Worm (Caenorhabditis elegans) whole organism, dauer: ENCODE data around the gene mtm-3.
"Not testable (repeated sequence)": the region's sequence is repeated elsewhere in the genome, so short reads cannot be mapped to it uniquely, and the experiment has no call there.

Experiments
- unc-62 ChIP-seq: sonication (generic microtip); optimal IDR thresholded peaks from 2 replicates; lab custom pipeline; 2017; ENCODE audit warnings: missing biosample characterization, missing genetic modification reagents, missing genetic modification characterization

mtm-3 gene

DNA sequence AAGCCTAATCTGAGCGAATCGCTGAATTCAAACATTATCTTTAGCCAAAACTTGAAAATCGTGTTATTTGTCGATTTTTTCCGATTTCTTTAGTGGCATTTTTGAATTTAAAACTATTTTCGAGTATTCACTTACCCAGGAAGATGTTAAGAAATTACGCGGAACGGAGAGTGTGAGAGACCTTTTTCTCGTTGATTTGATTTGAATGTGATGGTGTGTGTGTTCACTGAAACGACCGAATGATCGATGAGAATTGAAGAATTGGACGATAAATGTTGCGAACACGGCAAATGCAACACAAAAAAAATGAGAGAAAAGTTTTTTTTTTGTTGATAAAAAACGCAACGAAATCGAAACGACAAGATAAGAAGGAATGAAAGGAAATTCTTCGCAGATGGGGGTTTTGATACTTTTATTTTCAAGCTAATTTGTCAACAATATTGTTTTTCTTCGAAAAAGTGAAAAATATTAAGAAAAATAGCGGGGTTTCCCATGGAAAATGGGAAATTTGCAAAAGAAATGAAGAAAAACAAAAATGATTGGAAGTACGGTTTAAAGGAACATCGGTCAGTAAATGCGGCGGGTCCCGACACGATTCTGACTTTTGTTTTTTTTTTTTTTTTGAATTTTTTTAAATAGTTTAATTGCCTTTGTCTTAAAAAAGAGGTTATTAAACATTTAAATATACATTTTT lies at the start of gene mtm-3:
Gene mtm-3, minus strand, starts transcription at position 228 of the 694 bp plus-strand sequence.
- no peak for TF ChIP-seq unc-62 (GFP tag; lab: Kevin White, UChicago)

DNA sequence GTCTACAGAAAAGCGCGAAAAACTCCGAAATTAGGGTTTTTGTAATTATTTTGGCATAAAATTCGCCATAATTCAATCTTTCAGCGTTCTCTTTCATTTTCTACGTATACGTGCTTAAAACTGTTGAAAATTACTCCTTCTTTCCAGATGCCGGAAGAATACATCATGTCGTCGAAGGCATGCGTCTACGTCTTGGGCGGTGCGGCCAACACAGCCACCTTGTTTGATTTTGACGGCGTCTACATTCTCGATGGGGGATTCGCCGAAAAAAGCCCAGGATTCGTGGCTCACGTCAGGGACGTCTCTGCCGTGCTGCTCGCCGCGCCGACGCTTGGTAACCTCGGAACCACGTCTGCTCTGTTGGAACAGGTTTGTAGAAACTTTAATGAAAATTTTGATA lies 44.5 kb upstream of the mtm-3 start, which contains the start of gene maph-1.3:
Gene maph-1.3, plus strand, starts transcription at position 148 of the 400 bp plus-strand sequence.
- TF ChIP-seq unc-62 (GFP tag; lab: Kevin White, UChicago) = not testable (repeated sequence)

DNA sequence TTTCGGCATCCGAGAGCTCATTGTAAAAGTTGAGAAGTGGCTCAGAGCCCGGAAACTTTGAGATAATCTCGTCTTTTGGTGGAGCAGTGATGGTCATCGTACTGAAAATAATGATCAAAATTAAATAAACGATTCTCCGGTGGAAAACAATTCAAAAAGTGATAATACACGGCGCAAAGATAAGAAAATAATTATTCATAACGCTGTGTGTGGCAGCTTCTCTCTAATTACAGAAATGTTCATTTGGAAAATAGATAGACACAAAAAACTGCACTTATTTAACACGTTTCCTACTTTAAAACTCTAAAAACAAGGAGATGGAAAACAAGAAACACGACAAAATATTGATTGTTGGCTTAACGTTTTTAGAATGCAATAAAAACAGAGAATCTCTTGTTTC lies 43.2 kb upstream of the mtm-3 start, which contains the start of gene C36A4.4:
Gene C36A4.4, minus strand, starts transcription at position 101 of the 400 bp plus-strand sequence.
- not testable (repeated sequence) for TF ChIP-seq unc-62 (GFP tag; lab: Kevin White, UChicago)

DNA sequence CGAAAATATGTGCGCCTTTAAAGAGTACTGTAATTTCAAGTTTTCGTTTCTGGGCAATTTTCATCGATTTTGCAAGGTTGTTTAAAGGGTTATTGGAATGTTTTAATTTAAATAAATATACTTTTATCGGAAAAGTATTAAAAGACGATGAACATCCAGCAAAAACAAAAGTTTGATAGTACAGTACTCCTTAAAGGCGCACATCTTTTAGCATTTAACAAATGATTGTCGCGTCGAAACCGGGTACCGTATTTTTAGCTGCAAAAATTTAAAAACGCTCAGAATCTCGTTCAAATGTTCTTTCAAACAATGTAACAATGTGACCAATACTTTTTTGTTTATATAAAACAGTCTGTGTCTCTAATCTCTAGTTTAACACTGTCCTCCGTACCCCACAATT lies 40.0 kb upstream of the mtm-3 start, which contains the start of gene C36A4.11:
Gene C36A4.11, plus strand, starts transcription at position 301 of the 400 bp plus-strand sequence.
- not testable (repeated sequence) for TF ChIP-seq unc-62 (GFP tag; lab: Kevin White, UChicago)

DNA sequence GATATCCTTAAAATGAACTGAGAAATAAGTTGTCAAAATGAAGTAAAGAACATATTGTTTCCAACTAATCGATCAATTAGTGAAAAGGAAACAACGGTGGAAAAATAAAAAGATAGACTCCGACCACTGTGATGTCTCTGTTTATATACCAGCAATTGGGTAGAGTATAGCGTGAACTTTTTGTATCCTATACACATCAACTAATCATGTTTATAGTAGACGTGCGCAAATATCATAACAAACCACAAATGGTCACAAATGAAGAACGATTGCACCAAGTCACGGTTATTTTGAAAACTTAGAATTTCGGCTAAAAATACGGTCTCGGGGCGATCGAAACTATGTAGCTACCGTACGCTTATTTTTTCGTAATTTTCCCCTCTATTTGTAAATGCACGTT lies 39.4 kb upstream of the mtm-3 start, which contains the start of gene cyp-25A3:
Gene cyp-25A3, minus strand, starts transcription at position 101 of the 400 bp plus-strand sequence.
- no peak for TF ChIP-seq unc-62 (GFP tag; lab: Kevin White, UChicago)

DNA sequence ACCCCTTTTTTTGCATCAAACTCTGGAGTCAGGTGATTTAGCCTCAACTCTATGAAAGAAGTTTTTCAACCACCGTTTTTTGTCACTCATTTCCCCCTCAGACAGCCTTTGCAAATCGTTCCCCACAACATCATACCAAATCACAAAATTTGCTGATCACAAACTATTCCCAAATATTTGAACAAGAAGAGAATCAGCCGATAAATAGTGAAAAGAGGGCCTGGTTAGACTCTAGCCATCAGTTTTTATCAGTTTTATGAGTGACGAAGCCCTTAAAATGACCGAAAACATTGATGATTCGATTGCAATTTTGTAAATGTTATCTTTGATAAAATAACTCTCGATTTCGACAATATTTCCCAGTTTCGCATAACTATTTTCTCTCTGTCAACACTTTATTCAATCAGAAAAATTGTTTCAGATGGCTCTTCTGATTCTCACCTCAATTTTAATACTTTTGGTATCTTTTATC lies 34.6 kb upstream of the mtm-3 start, which contains the start of gene cyp-25A2:
Gene cyp-25A2, plus strand, starts transcription at position 422 of the 472 bp plus-strand sequence.
- TF ChIP-seq unc-62 (GFP tag; lab: Kevin White, UChicago) = no peak

DNA sequence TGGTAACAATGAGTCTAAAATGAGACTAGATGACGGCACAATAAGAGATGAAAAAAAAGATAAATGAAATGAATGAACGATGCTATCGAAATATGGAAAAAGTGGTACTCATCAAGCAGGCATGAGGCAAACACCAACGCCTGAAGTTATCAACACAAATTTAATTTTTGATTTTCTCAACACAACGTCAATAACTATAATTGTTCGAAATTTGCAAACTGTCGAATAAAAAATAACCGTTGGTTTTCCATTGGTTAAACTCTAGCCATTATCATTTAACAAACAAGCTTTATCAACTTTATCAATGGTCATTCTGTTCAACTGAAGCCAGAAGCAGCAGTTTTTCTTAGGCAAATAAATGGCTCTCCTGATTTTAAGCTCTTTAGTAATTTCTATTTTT lies 32.0 kb upstream of the mtm-3 start, which contains the start of gene cyp-25A1:
Gene cyp-25A1, plus strand, starts transcription at position 301 of the 400 bp plus-strand sequence.
- no peak for TF ChIP-seq unc-62 (GFP tag; lab: Kevin White, UChicago)

DNA sequence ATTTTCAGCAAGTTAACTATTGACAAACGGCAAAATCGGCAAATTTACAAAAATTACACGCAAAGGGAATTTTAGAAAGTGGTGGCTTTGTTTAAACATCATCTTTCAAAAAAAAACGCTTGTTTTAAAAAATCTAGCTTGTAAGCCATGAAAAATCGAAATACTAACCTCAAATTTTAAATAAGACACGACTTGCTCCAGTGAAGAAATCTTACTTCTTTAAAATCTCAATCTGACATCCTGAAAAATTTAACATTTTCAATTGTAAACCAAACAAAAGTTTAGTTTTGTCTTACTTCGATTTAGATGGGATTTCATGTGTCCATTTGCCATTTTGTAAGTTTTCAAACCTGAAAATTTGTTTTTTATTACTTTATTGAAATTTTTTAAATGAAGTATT lies 31.5 kb upstream of the mtm-3 start:
- TF ChIP-seq unc-62 (GFP tag; lab: Kevin White, UChicago) = no peak

DNA sequence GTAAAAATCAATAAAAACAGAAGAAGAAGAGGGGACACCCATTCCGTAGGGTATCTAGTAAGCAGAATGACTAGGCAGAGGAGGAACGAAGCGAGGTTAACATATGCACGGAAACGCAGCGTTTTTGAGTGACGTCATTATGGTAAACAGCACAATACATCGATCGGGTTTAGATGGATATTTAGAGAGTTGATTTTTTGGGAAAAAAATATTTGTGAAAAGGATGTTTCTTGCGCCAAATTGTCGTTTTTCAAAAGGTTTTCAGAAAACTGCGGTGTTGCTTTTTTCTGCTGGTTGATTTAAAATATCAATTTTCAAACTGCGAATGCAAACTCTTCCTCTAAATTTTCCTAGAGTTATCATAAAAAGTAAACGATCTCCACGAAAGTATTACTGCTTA lies 31.1 kb upstream of the mtm-3 start, which contains the start of gene C36A4.10:
Gene C36A4.10, minus strand, starts transcription at position 101 of the 400 bp plus-strand sequence.
- no peak for TF ChIP-seq unc-62 (GFP tag; lab: Kevin White, UChicago)

DNA sequence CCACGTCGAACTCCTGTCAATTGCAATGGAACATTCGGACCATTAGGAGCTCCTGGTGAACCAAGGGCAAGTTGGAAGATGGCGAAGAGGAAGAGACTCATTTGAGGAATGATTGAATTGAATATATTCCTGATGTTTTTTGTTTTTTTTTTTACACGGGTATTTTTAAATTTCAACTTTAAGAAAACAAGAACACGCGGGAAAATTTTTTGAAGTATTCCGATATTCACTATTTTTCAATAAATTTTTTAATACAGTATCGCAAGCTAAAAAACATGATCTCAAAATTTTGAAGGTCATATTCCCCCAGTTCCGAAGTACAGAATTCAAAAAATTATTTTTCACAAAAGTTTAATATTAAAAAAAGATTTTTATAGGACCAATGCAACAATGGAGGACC lies 28.8 kb upstream of the mtm-3 start, which contains the start of gene cnnm-5:
Gene cnnm-5, minus strand, starts transcription at position 101 of the 400 bp plus-strand sequence.
- TF ChIP-seq unc-62 (GFP tag; lab: Kevin White, UChicago) = no peak

DNA sequence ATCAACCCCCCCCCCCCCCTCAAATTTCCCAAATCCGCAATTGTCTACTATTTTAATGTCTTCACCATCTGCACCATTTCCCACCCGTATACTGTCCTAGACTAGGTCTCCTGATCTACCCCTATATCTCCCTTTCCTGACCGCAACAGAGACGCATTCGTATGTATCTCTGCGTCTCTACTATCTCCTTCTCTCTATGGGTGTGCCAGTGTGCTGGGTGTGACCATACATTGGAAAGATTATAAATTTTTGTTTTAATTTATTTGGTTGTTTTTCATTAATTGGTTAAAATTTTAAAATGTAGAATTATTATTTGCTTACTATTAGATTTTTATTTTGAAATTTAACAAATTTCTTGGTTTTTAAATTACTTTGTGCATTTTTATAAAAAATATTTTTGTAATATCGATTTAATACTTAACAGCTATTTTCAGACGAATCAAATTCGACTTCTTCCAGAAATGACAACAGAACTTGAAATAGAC lies 21.7 kb upstream of the mtm-3 start, which contains the start of gene amx-1:
Gene amx-1, plus strand, starts transcription at position 435 of the 485 bp plus-strand sequence.
- no peak for TF ChIP-seq unc-62 (GFP tag; lab: Kevin White, UChicago)

DNA sequence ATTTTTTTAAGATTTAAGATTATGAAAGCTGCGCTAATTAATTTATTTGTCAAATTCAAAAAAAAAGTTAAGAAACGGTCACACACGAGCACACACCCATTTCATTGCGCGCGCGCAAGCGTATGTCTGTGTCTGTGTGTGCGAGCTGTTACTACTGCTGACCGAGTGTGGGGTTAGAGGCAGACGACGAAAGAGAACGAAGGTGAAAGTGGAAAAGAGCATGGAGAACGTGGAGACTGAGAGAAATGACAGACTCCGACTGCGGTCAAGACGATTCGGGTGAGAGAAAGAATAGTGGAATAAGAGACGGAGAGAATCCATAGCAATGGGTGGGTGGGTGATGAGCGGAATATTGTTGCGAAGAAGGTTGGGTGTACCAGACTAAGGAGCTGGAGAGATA lies 19.9 kb upstream of the mtm-3 start:
- no peak for TF ChIP-seq unc-62 (GFP tag; lab: Kevin White, UChicago)

DNA sequence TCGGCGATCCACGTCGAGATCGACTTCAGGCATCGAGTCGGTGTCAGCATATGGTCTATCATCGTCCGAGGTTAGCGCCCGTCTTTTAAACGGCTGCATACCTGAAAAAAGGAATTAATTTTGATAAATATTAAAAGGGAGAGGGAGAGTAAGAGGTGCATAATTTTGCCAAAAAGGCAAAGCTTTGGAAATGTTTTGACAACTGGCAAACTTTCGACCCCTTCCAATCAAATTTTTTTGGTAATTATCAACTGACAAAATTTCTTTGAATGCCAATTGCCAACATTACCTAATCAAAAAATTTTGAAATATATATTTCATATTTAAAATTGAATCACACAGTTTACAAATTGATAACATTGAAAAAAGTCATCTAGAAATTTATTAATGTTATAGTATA lies 19.3 kb upstream of the mtm-3 start, which contains the start of gene dpy-27:
Gene dpy-27, minus strand, starts transcription at position 101 of the 400 bp plus-strand sequence.
- no peak for TF ChIP-seq unc-62 (GFP tag; lab: Kevin White, UChicago)

DNA sequence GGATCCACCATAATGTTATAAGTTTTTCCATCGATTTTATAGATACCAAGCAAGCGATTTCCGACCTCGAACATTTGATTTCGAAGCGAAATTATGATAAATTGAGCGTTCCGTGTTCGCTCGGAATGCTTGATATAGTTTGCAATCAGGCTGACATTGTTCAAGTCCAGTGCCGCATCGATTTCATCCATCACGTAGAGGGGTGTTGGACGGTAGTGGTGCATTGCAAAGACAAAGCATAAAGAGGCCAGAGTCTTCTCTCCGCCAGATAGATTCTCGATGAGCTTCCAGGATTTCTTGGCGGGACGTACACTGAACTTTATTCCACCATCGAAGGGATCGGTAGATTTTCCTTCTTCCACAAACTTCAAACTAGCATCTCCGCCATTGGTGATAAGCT lies 14.2 kb upstream of the mtm-3 start:
- no peak for TF ChIP-seq unc-62 (GFP tag; lab: Kevin White, UChicago)

DNA sequence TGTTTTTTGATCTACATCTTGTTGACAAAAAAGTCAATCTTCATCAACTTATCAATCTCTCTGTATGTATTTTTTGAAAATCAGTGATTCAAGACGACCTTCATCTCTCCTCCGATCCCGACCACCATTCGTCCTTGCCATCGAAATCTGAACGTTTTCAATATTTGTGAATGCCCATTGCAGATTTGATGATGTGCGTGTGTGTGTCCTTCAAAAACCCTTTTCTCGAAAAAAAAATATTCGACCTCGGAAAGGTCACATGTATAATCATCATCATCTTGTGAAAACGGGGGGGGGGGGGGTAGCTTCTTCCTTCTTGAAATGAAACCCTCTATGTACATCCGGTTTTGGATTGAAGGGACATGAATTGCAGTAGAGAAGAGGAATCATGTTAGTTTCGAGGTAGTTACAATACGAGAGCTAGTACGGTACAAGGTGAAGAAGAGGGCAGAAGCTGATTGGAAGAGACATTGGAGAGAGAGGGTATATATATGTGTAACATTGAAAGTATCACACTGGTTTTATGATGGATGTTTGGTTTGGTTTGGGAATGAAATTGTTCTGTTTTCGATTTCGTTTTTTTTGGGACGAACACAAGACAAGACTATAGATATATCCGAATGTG lies 12.2 kb upstream of the mtm-3 start:
- TF ChIP-seq unc-62 (GFP tag; lab: Kevin White, UChicago) = no peak
